Worm (Caenorhabditis elegans) whole organism, L4/young adult: ENCODE results near the gene acp-3.

ENCODE experiments used
- W03F9.2 ChIP-seq: fragments of 150-350 bp; optimal IDR thresholded peaks from 2 replicates; lab custom pipeline; 2014; ENCODE audit warnings: missing biosample characterization, missing genetic modification characterization
- dao-5 ChIP-seq: sonication (generic microtip); optimal IDR thresholded peaks from 2 replicates; lab custom pipeline; 2016; ENCODE audit warnings: missing genotype, missing genetic modification characterization, moderate library complexity, missing compliant biosample characterization
- him-1 ChIP-seq: sonication (generic microtip); optimal IDR thresholded peaks from 2 replicates; lab custom pipeline; 2016; ENCODE audit warnings: missing genotype, missing genetic modification reagents, missing genetic modification characterization, missing compliant biosample characterization

The acp-3 gene

ce11 chrII:8466874-8467273, 29.9 kb upstream of the acp-3 start, which contains the start of gene F22B5.10:
Gene F22B5.10, plus strand, starts transcription at chrII:8467174.
- TF ChIP-seq dao-5 (no peak), W03F9.2 (tag; lab: Kevin White, UChicago) (no peak), him-1 (no peak)

ce11 chrII:8464448-8464898, 27.5 kb upstream of the acp-3 start, which contains the start of gene fars-3:
Gene fars-3, plus strand, starts transcription at chrII:8464848.
- TF ChIP-seq him-1 = no peak
- TF ChIP-seq dao-5 = no peak
- TF ChIP-seq W03F9.2 (tag; lab: Kevin White, UChicago) = peak; percentile 48

DNA sequence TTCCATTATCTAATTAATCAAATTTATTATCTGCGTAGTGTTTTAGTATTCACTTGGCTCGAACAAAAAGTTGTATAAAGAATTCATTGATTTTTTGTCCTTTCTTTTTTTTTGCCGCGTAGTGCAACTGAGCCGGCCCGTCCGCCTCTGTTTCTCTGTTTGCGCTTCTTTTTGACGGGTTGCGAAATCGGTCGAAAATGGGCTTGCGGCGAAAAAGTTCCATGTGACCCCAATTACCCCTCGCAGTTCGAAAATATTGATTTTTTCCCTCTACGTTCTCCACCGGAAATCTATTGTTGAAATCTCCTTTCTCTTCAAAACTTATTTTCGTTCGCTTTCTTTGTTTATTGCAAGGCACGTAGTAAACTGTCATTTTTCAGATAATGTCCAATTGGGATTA, 20.5 kb upstream of the acp-3 start, which contains the start of gene zyg-9:
Gene zyg-9, plus strand, starts transcription at position 381 of the 400 bp plus-strand sequence.
- TF ChIP-seq him-1 (no peak), dao-5 (no peak)

ce11 chrII:8456681-8457389, 19.9 kb upstream of the acp-3 start:
- TF ChIP-seq W03F9.2 (tag; lab: Kevin White, UChicago) (no peak), dao-5 (no peak), him-1 (no peak)

- TF ChIP-seq W03F9.2 (tag; lab: Kevin White, UChicago) (no peak), him-1 (no peak), dao-5 (no peak)
These were observed 19.2 kb upstream of the acp-3 start, which contains the start of gene F22B5.6 for ce11 chrII:8456094-8456493. Gene F22B5.6, minus strand, starts transcription at chrII:8456194.

DNA sequence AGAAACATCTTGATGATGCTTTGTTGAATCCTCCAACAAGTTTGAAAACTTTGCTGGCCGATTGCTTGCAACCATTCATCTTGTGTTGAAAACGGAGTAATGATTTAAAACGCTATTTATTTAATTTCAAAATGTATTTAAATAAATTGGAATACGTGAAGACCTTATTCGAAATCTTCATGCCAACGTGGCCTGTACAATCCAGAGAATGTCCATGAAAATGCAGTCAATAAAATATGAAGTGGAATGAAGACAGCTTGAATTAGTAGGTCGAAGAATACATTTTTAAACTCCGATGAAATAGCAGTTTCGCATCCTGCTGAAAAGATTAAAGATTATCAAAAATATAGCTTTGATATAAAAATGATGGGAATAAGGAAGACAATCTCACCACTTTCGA, 17.6 kb upstream of the acp-3 start, which contains the start of gene F22B5.5:
Gene F22B5.5, minus strand, starts transcription at position 101 of the 400 bp plus-strand sequence.
- TF ChIP-seq him-1 (no peak), dao-5 (no peak)

DNA sequence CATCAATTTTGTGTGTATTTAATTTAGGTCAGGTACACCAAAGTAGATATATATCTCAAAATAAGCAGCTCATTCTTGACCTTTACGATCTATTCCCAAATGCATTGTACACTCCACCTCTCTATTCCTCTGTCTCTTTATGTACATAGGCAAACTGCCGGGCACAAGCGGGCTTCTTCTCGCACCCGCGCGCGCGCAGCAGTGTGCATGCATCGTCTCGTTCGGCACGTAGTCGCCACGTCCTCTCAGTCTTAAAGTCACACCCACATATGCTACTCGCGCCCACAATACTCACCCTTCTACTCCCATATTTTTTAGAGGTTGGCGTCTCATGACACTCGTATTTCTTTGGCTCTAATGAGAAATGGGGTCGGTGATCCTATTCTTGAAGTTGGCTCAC, 14.5 kb upstream of the acp-3 start:
- TF ChIP-seq W03F9.2 (tag; lab: Kevin White, UChicago) (no peak), dao-5 (no peak), him-1 (no peak)

DNA sequence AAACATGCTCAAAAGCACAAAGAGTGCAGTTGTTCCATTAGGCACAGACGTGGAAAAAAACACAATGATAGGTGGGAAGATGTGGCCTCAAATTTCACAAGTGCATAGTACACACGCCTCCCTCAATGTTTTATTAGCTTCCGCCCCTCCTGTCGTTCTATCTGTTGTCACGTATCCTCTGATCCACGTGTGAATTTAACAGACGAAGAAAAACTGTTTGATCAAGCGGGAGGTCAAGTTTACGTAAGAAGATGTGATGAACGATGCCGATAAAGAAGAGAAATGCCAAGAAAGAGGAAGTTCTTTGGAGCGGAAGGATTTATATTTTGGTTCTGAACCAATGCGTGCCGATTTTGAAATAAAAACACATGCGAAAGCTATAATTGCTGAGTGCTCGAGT, 13.8 kb upstream of the acp-3 start:
- TF ChIP-seq dao-5 = no peak
- TF ChIP-seq W03F9.2 (tag; lab: Kevin White, UChicago) = no peak
- TF ChIP-seq him-1 = no peak

DNA sequence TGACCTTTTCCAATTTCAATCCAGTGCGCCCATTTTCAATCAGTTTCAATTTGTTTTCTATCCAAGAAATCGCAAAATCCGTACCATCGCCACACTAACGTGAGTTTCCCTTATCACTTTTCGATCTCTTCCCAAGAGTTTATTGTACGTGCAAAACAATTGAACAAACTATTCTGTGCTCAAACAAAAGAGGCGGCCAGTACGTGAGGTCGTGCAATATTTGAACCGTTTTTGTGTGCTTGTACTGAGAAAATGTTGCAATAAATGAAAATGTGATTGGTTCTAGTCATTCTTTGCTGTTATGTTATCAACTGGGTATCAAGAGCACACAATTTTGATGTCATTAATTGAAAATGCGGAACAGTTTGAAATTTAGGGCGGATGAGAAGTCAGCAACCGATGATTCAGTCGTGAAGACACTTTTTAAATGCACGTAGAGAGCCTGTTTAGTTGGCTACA, 12.8 kb upstream of the acp-3 start, which contains the start of gene F22B5.4:
Gene F22B5.4, plus strand, starts transcription at position 51 of the 459 bp plus-strand sequence.
- TF ChIP-seq him-1 (no peak), dao-5 (no peak), W03F9.2 (tag; lab: Kevin White, UChicago) (no peak)

DNA sequence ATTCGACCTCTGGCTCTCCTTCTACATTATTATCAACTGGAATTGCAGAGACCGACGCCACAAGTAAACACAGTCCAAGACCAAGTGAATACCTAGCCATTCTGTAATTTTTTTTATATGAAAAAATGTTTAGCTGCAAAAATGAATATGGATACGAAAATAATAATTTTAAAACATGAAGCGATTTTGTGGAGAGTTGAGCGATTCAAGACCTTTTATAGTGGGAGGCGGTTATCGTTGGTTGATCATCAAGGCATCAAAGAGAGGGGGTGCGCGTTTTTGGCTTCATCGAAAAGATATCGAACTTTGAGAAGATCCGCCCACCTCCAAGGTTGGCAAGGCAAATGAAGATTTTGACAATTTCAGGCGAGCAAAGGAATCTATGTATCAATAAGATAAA, 9.8 kb upstream of the acp-3 start, which contains the start of gene cut-3:
Gene cut-3, minus strand, starts transcription at position 101 of the 400 bp plus-strand sequence.
- TF ChIP-seq him-1 = no peak
- no peak for TF ChIP-seq W03F9.2 (tag; lab: Kevin White, UChicago)
- TF ChIP-seq dao-5 = no peak

DNA sequence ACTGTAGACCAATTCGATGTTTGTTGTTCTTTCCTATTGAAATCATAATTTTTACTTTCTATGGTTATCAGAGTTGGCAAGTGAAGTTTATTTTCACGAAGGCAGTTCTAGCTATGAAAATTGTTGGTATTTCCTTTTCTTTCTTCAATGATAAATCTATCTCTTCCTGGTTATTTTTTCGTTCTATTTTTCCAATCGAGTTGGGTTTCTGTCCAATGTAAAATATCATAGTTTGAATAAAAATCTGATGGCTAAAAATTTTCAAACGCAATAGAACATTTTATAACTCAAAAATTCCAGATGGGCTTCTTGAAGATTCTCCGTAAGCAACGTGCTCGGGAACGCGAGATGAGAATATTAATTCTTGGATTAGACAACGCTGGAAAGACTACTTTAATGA, 7.1 kb upstream of the acp-3 start, which contains the start of gene evl-20:
Gene evl-20, plus strand, starts transcription at position 301 of the 400 bp plus-strand sequence.
- TF ChIP-seq him-1 (no peak), dao-5 (no peak), W03F9.2 (tag; lab: Kevin White, UChicago) (no peak)

DNA sequence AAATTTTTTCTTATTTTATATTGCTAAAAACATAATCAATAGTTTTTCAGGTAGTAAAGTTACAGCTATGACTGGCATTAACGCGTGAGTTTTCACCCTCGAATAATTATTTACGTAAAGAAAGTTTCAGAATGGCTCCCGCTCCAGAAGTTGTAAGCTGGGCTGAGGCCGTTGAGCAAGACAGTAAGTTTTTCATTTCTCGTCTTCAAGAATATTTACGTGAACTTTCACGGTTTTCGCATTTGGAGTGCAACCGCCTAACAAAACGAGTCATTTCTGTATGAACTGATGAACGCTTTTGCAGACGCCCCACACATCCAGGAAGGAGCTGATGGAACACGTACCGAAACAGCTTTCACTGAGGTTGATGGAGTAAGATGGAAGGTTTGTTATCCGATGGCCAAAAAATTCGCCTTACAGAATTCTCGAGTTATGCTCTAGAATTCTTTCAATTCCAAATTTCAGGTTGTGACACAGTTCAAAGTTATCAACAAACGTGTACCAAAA, 5.8 kb upstream of the acp-3 start, which contains the start of gene eif-3.G:
Gene eif-3.G, plus strand, starts transcription at position 51 of the 507 bp plus-strand sequence.
- no peak for TF ChIP-seq W03F9.2 (tag; lab: Kevin White, UChicago)
- TF ChIP-seq him-1 = no peak
- no peak for TF ChIP-seq dao-5

DNA sequence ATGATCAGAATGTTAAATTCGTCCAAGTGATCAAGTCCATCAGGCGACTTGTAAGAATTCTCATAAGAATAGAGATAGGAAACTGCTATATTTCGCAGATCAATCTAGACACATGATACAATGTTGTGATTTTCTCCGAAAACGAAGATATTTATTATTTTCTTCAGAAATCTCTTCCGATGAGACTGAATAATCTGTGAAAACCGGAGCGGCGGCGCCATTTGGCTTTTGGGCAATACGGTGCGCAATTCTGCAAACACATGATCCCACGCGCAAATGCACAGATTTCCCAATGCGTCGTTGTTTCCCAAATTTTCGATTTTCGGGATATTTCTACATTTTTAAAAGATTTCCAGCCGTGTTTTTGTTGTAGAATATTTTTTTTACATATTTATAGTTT, 5.2 kb upstream of the acp-3 start:
- TF ChIP-seq dao-5 (no peak), W03F9.2 (tag; lab: Kevin White, UChicago) (peak; percentile 63), him-1 (no peak)

DNA sequence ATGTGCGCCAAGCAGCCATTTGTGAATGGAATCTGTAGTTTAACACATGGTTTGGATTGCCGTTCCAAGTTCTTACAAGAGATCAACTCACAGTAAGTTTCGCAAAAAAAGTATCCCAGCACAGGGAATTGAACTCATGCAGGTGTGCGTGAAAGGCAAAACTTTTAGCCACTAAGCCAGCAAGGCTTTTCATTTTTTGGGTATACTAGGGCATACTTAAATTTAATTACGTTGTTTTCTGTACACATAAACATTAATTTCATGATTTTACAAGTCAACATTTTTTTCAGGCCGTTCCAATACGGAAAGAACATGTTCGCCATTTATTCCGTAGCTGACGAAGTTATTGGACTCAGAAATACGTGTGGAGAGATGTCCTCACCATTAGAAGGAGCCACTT, 4.6 kb upstream of the acp-3 start:
- TF ChIP-seq dao-5 = peak; percentile 86
- no peak for TF ChIP-seq him-1

- TF ChIP-seq him-1 = no peak
- no peak for TF ChIP-seq W03F9.2 (tag; lab: Kevin White, UChicago)
- TF ChIP-seq dao-5 = no peak
These were observed 3.9 kb upstream of the acp-3 start for ce11 chrII:8440792-8441191.
